Worm (Caenorhabditis elegans) whole organism, young adult: ENCODE data around the gene srx-34.

Source experiments
- efl-1 ChIP-seq: fragments of 150-350 bp; optimal IDR thresholded peaks from 2 replicates; lab custom pipeline; 2014; ENCODE audit warnings: missing biosample characterization, missing genetic modification reagents, missing genetic modification characterization
- madf-3 ChIP-seq: fragments of 200-800 bp; sonication (Bioruptor generic); IDR thresholded peaks from 2 replicates; pipeline ENCODE4 v1.3.6; 2022; ENCODE audit warnings: missing genetic modification reagents, missing genetic modification characterization, missing compliant biosample characterization
- zim-3 ChIP-seq: sonication (generic microtip); optimal IDR thresholded peaks from 2 replicates; lab custom pipeline; 2017; ENCODE audit warnings: mild to moderate bottlenecking, missing genetic modification characterization, moderate library complexity, missing compliant biosample characterization

DNA sequence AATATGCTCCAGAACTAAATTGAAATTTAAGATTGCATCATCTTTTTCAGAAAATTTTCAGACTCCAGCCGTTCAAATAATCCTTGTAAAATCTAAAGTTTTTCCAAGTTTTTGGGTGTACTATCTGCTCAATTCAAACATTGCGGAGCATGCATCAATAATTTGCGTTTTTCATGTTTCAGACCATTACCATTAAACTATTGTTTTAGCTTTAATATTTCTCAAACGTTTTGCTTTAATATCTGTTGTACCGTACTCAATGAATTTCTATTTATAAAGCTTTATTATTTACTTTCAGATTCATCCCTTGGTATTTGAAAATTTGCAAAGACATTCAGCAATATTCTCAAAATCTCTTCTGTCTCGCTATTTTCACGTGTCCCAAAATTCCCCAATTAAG lies 16.8 kb downstream of the srx-34 start, which contains the start of gene odr-2:
- no peak for TF ChIP-seq madf-3 (GFP tag; lab: Robert Waterston, UW)
- no peak for TF ChIP-seq efl-1 (GFP tag; lab: Kevin White, UChicago)
- TF ChIP-seq zim-3 (tag; lab: Kevin White, UChicago), result no peak
